Fruit fly (Drosophila melanogaster) whole organism, embryonic: ENCODE measurements around the gene nkt.

Source experiments
- Abd-B ChIP-seq: fragments of 200-800 bp; sonication (Bioruptor generic); optimal IDR thresholded peaks from 2 replicates; lab custom pipeline; 2018; ENCODE audit warnings: missing biosample characterization, mild to moderate bottlenecking, missing genetic modification characterization, moderate library complexity
- Antp ChIP-seq: fragments of 200-800 bp; sonication (Bioruptor generic); optimal IDR thresholded peaks from 3 replicates; lab custom pipeline; 2016; ENCODE audit warnings: missing biosample characterization, missing genetic modification characterization
- CG10267 ChIP-seq: fragments of 200-800 bp; sonication (Bioruptor generic); optimal IDR thresholded peaks from 2 replicates; lab custom pipeline; 2018; ENCODE audit warnings: missing biosample characterization, mild to moderate bottlenecking, missing genetic modification characterization, moderate library complexity
- CG10565 ChIP-seq: fragments of 200-800 bp; sonication (Bioruptor generic); optimal IDR thresholded peaks from 3 replicates; lab custom pipeline; 2016; ENCODE audit warnings: missing biosample characterization, mild to moderate bottlenecking, missing genetic modification characterization
- CG11247 ChIP-seq: fragments of 200-800 bp; sonication (Bioruptor generic); IDR thresholded peaks from 2 replicates; pipeline ENCODE4 v1.3.6; 2022; ENCODE audit warnings: missing biosample characterization, missing genetic modification characterization
- CG12744 ChIP-seq: fragments of 200-800 bp; sonication (Bioruptor generic); optimal IDR thresholded peaks from 2 replicates; lab custom pipeline; 2016; ENCODE audit warnings: missing biosample characterization, missing genetic modification characterization
- CG14014 ChIP-seq: fragments of 200-800 bp; sonication (Bioruptor generic); IDR thresholded peaks from 2 replicates; pipeline ENCODE4 v1.3.6; 2022; ENCODE audit warnings: missing biosample characterization, missing genetic modification characterization
- CG15011 ChIP-seq: fragments of 200-800 bp; sonication (Bioruptor generic); optimal IDR thresholded peaks from 3 replicates; lab custom pipeline; 2018; ENCODE audit warnings: missing biosample characterization, mild to moderate bottlenecking, missing genetic modification characterization
- CG15269 ChIP-seq: fragments of 200-800 bp; sonication (Bioruptor generic); optimal IDR thresholded peaks from 2 replicates; lab custom pipeline; 2018; ENCODE audit warnings: missing biosample characterization, mild to moderate bottlenecking, missing genetic modification characterization, moderate library complexity
- CG15696 ChIP-seq: fragments of 200-800 bp; sonication (Bioruptor generic); optimal IDR thresholded peaks from 2 replicates; lab custom pipeline; 2019; ENCODE audit warnings: missing biosample characterization, mild to moderate bottlenecking, missing genetic modification characterization, moderate library complexity
- CG17186 ChIP-seq: fragments of 200-800 bp; sonication (Bioruptor generic); optimal IDR thresholded peaks from 3 replicates; lab custom pipeline; 2017; ENCODE audit warnings: missing biosample characterization, missing genetic modification reagents, missing genetic modification characterization
- CG30431 ChIP-seq: fragments of 200-800 bp; sonication (Bioruptor generic); optimal IDR thresholded peaks from 2 replicates; lab custom pipeline; 2017; ENCODE audit warnings: missing biosample characterization, missing genetic modification characterization
- CG3407 ChIP-seq: fragments of 200-800 bp; sonication (Bioruptor generic); optimal IDR thresholded peaks from 2 replicates; lab custom pipeline; 2018; ENCODE audit warnings: missing biosample characterization, mild to moderate bottlenecking, missing genetic modification characterization
- CG34376 ChIP-seq: fragments of 200-800 bp; sonication (Bioruptor generic); optimal IDR thresholded peaks from 2 replicates; lab custom pipeline; 2018; ENCODE audit warnings: missing biosample characterization, mild to moderate bottlenecking, missing genetic modification characterization
- CG34422 ChIP-seq: fragments of 200-800 bp; sonication (Bioruptor generic); IDR thresholded peaks from 3 replicates; pipeline ENCODE4 v1.3.6; 2022; ENCODE audit warnings: missing biosample characterization, missing genetic modification characterization
- CG3995 ChIP-seq: fragments of 200-800 bp; sonication (Bioruptor generic); optimal IDR thresholded peaks from 3 replicates; lab custom pipeline; 2016; ENCODE audit warnings: missing biosample characterization, missing genetic modification characterization
- CG42726 ChIP-seq: fragments of 200-800 bp; sonication (Bioruptor generic); IDR thresholded peaks from 2 replicates; pipeline ENCODE4 v1.3.6; 2022; ENCODE audit warnings: missing biosample characterization, missing genetic modification characterization; ENCODE audit not compliant: partially characterized antibody
- CG4360 ChIP-seq: fragments of 200-800 bp; sonication (Bioruptor generic); IDR thresholded peaks from 2 replicates; pipeline ENCODE4 v1.3.6; 2022; ENCODE audit warnings: missing biosample characterization, missing genetic modification characterization
- CG7745 ChIP-seq: fragments of 200-800 bp; sonication (Bioruptor generic); optimal IDR thresholded peaks from 2 replicates; lab custom pipeline; 2018; ENCODE audit warnings: missing biosample characterization, mild to moderate bottlenecking, missing genetic modification characterization, moderate library complexity
- CG8089 ChIP-seq: fragments of 200-800 bp; sonication (Bioruptor generic); optimal IDR thresholded peaks from 3 replicates; lab custom pipeline; 2016; ENCODE audit warnings: missing biosample characterization, missing genetic modification characterization
- CHES-1-like ChIP-seq: fragments of 200-800 bp; sonication (Bioruptor generic); optimal IDR thresholded peaks from 2 replicates; lab custom pipeline; 2016; ENCODE audit warnings: missing biosample characterization, missing genetic modification characterization
- Camta ChIP-seq: fragments of 200-800 bp; sonication (Bioruptor generic); optimal IDR thresholded peaks from 2 replicates; lab custom pipeline; 2016; ENCODE audit warnings: missing biosample characterization, missing genetic modification characterization
- Chrac-16 ChIP-seq: fragments of 200-800 bp; sonication (Bioruptor generic); optimal IDR thresholded peaks from 3 replicates; lab custom pipeline; 2016; ENCODE audit warnings: missing biosample characterization, missing genetic modification characterization
- CkIIα-i1 ChIP-seq: fragments of 200-800 bp; sonication (Bioruptor generic); IDR thresholded peaks from 2 replicates; pipeline ENCODE4 v1.3.6; 2022; ENCODE audit warnings: missing biosample characterization, missing genetic modification characterization
- CoRest ChIP-seq: fragments of 200-800 bp; sonication (Bioruptor generic); optimal IDR thresholded peaks from 3 replicates; lab custom pipeline; 2018; ENCODE audit warnings: missing biosample characterization, mild to moderate bottlenecking, missing genetic modification characterization, moderate library complexity
- Dp ChIP-seq: fragments of 200-800 bp; sonication (Bioruptor generic); optimal IDR thresholded peaks from 2 replicates; lab custom pipeline; 2018; ENCODE audit warnings: missing biosample characterization, mild to moderate bottlenecking, missing genetic modification characterization, moderate library complexity
- Eip74EF ChIP-seq, 2 experiments: fragments of 200-800 bp in 1 of 2; fragments of >200 bp in 1 of 2; sonication (Bioruptor generic) in 1 of 2; optimal IDR thresholded peaks; 2 replicates each; lab custom pipeline; 2017 to 2019; ENCODE audit warnings: missing biosample characterization in 2 of 2, missing genetic modification characterization in 2 of 2, mild to moderate bottlenecking in 1 of 2, moderate library complexity in 1 of 2
- Fer1 ChIP-seq: fragments of 200-800 bp; sonication (Bioruptor generic); optimal IDR thresholded peaks from 2 replicates; lab custom pipeline; 2017; ENCODE audit warnings: missing biosample characterization, mild to moderate bottlenecking, missing genetic modification characterization
- MBD-R2 ChIP-seq: fragments of 200-800 bp; sonication (Bioruptor generic); IDR thresholded peaks from 2 replicates; pipeline ENCODE4 v1.3.6; 2022; ENCODE audit warnings: missing biosample characterization, missing genetic modification characterization
- Med ChIP-seq: fragments of 200-800 bp; sonication (Bioruptor generic); peaks from one replicate; lab custom pipeline; 2016; ENCODE audit warnings: missing biosample characterization, missing genetic modification characterization, mild to moderate bottlenecking, inconsistent platforms, moderate library complexity
- NC2α ChIP-seq: fragments of 200-800 bp; sonication (Bioruptor generic); optimal IDR thresholded peaks from 2 replicates; lab custom pipeline; 2016; ENCODE audit warnings: missing biosample characterization, missing genetic modification characterization
- TFAM ChIP-seq: fragments of 200-800 bp; sonication (Bioruptor generic); optimal IDR thresholded peaks from 2 replicates; lab custom pipeline; 2017; ENCODE audit warnings: missing biosample characterization, missing genetic modification characterization, inconsistent platforms
- al ChIP-seq: fragments of 200-800 bp; sonication (Bioruptor generic); IDR thresholded peaks from 2 replicates; pipeline ENCODE4 v1.3.6; 2022; ENCODE audit warnings: missing biosample characterization, missing genetic modification characterization
- ara ChIP-seq: fragments of 200-800 bp; sonication (Bioruptor generic); IDR thresholded peaks from 2 replicates; pipeline ENCODE4 v1.3.6; 2022; ENCODE audit warnings: missing biosample characterization, missing genetic modification characterization
- croc ChIP-seq: fragments of 200-800 bp; sonication (Bioruptor generic); conservative IDR thresholded peaks from 3 replicates; pipeline ENCODE4 v1.3.6; 2022; ENCODE audit warnings: missing biosample characterization, missing genetic modification characterization
- da ChIP-seq: fragments of 200-800 bp; sonication (Bioruptor generic); optimal IDR thresholded peaks from 2 replicates; lab custom pipeline; 2016; ENCODE audit warnings: missing biosample characterization, missing genetic modification characterization
- dati ChIP-seq: fragments of 200-800 bp; sonication (Bioruptor generic); IDR thresholded peaks from 2 replicates; pipeline ENCODE4 v1.3.6; 2022; ENCODE audit warnings: missing biosample characterization, missing genetic modification characterization
- exex ChIP-seq: fragments of 200-800 bp; sonication (Bioruptor generic); optimal IDR thresholded peaks from 4 replicates; lab custom pipeline; 2018; ENCODE audit warnings: missing biosample characterization, mild to moderate bottlenecking, missing genetic modification characterization, moderate library complexity
- ftz-f1 ChIP-seq: fragments of 200-800 bp; sonication (Bioruptor generic); optimal IDR thresholded peaks from 2 replicates; lab custom pipeline; 2016; ENCODE audit warnings: missing biosample characterization, missing genetic modification characterization
- gcm2 ChIP-seq: fragments of 200-800 bp; sonication (Bioruptor generic); optimal IDR thresholded peaks from 2 replicates; lab custom pipeline; 2016; ENCODE audit warnings: missing biosample characterization, missing genetic modification characterization
- gt ChIP-seq: fragments of 200-800 bp; sonication (Bioruptor generic); IDR thresholded peaks from 2 replicates; pipeline ENCODE4 v1.3.6; 2022; ENCODE audit warnings: missing biosample characterization, missing genetic modification characterization
- hbn ChIP-seq: fragments of 200-800 bp; sonication (Bioruptor generic); IDR thresholded peaks from 2 replicates; pipeline ENCODE4 v1.3.6; 2022; ENCODE audit warnings: missing biosample characterization, missing genetic modification characterization; ENCODE audit not compliant: partially characterized antibody
- pb ChIP-seq: fragments of 200-800 bp; sonication (Bioruptor generic); optimal IDR thresholded peaks from 3 replicates; lab custom pipeline; 2016; ENCODE audit warnings: missing biosample characterization, missing genetic modification characterization
- sens-2 ChIP-seq: fragments of 200-800 bp; sonication (Bioruptor generic); IDR thresholded peaks from 2 replicates; pipeline ENCODE4 v1.3.6; 2022; ENCODE audit warnings: missing biosample characterization, missing genetic modification characterization
- sna ChIP-seq: fragments of 200-800 bp; sonication (Bioruptor generic); IDR thresholded peaks from 2 replicates; pipeline ENCODE4 v1.3.6; 2022; ENCODE audit warnings: missing biosample characterization, missing genetic modification characterization; ENCODE audit not compliant: partially characterized antibody
- ssp ChIP-seq: fragments of 200-800 bp; sonication (Bioruptor generic); IDR thresholded peaks from 2 replicates; pipeline ENCODE4 v1.3.6; 2022; ENCODE audit warnings: missing biosample characterization, missing genetic modification characterization
- tgo ChIP-seq: fragments of 200-800 bp; sonication (Bioruptor generic); IDR thresholded peaks from 3 replicates; pipeline ENCODE4 v1.3.6; 2022; ENCODE audit warnings: missing biosample characterization, missing genetic modification characterization
- wor ChIP-seq: fragments of 200-800 bp; sonication (Bioruptor generic); IDR thresholded peaks from 2 replicates; pipeline ENCODE4 v1.3.6; 2022; ENCODE audit warnings: missing biosample characterization, missing genetic modification characterization

The nkt gene

dm6 chr3L:11215244-11216121 is 14.3 kb downstream of the nkt start (continued):
- peak; percentile 99 for TF ChIP-seq Med
- peak; percentile 93 for TF ChIP-seq Antp (GFP tag; lab: Kevin White, UChicago)
- peak; percentile 70 for TF ChIP-seq CG10267
- TF ChIP-seq NC2α, result peak; percentile 82
- peak; percentile 79 for TF ChIP-seq CG8089 (GFP tag; lab: Kevin White, UChicago)
- peak; percentile 64 for TF ChIP-seq gcm2 (GFP tag; lab: Kevin White, UChicago)
- TF ChIP-seq CG3407, result peak; percentile 69
- peak; percentile 86 for TF ChIP-seq pb
- peak; percentile 52 for TF ChIP-seq CG15696 (tag; lab: Kevin White, UChicago)
- TF ChIP-seq al (GFP tag; lab: Robert Waterston, UW), result peak; percentile 91
- TF ChIP-seq ftz-f1 (GFP tag; lab: Kevin White, UChicago), result peak; percentile 59
- peak; percentile 67; the same call in 1 of the 2 replicates for TF ChIP-seq CkIIα-i1 (GFP tag; lab: Robert Waterston, UW)
- TF ChIP-seq hbn (GFP tag; lab: Robert Waterston, UW), result 0 out of 2 replicates have a peak, but pooled peaks have one; percentile 7
- TF ChIP-seq dati (GFP tag; lab: Robert Waterston, UW), result peak; percentile 87
- peak; percentile 78 for TF ChIP-seq ssp (GFP tag; lab: Robert Waterston, UW)
- TF ChIP-seq sens-2 (GFP tag; lab: Robert Waterston, UW), result peak; percentile 70
- TF ChIP-seq gt (GFP tag; lab: Robert Waterston, UW), result peak; percentile 29; the same call in 1 of the 2 replicates
- peak; percentile 47 for TF ChIP-seq CG3995 (GFP tag; lab: Kevin White, UChicago)
- peak; percentile 92 for TF ChIP-seq Fer1 (GFP tag; lab: Kevin White, UChicago)
- peak; percentile 94 for TF ChIP-seq ara
- peak; percentile 81 for TF ChIP-seq CoRest (tag; lab: Kevin White, UChicago)
- peak; percentile 54 for TF ChIP-seq da (GFP tag; lab: Kevin White, UChicago)
- TF ChIP-seq wor (GFP tag; lab: Robert Waterston, UW), result peak; percentile 75
- TF ChIP-seq CG4360 (GFP tag; lab: Robert Waterston, UW), result peak; percentile 68
- 0 out of 2 replicates have a peak, but pooled peaks have one; percentile 4 for TF ChIP-seq CG42726 (GFP tag; lab: Robert Waterston, UW)
- peak; percentile 74 for TF ChIP-seq CG34376
- peak; percentile 40 for TF ChIP-seq CG17186 (GFP tag; lab: Kevin White, UChicago)
- TF ChIP-seq CG15269, result peak; percentile 85
- peak; percentile 76 for TF ChIP-seq CHES-1-like (GFP tag; lab: Kevin White, UChicago)
- peak; percentile 52 for TF ChIP-seq TFAM
- TF ChIP-seq MBD-R2, result peak; percentile 95
- peak; percentile 92 for TF ChIP-seq CG14014 (GFP tag; lab: Robert Waterston, UW)
- TF ChIP-seq CG12744, result peak; percentile 88
- peak; percentile 85 for TF ChIP-seq Chrac-16 (GFP tag; lab: Kevin White, UChicago)
- no peak for TF ChIP-seq Dp (GFP tag; lab: Kevin White, UChicago)
- no peak for TF ChIP-seq sna (GFP tag; lab: Robert Waterston, UW)
- TF ChIP-seq tgo (GFP tag; lab: Robert Waterston, UW), result peak; percentile 94
- TF ChIP-seq Camta (GFP tag; lab: Kevin White, UChicago), result peak; percentile 87
- peak; percentile 59 for TF ChIP-seq exex (tag; lab: Kevin White, UChicago)
- peak in 1 of 2 experiments; percentile 36 for TF ChIP-seq Eip74EF (GFP tag; optimal IDR thresholded peaks at IDR 0.05; lab: Kevin White, UChicago)
- TF ChIP-seq CG30431 (GFP tag; lab: Kevin White, UChicago), result peak; percentile 70
- TF ChIP-seq CG10565 (GFP tag; lab: Kevin White, UChicago), result peak; percentile 40
- TF ChIP-seq CG7745 (tag; lab: Kevin White, UChicago), result no peak
- peak; percentile 92 for TF ChIP-seq CG34422
- peak; percentile 64 for TF ChIP-seq Abd-B (GFP tag; lab: Kevin White, UChicago)
- peak; percentile 93 for TF ChIP-seq CG11247 (GFP tag; lab: Robert Waterston, UW)
- peak; percentile 57; the same call in 2 of the 3 replicates for TF ChIP-seq croc (GFP tag; lab: Robert Waterston, UW)
- peak; percentile 78 for TF ChIP-seq CG15011 (GFP tag; lab: Kevin White, UChicago)
